Fruit fly (Drosophila melanogaster) whole organism, embryonic: ENCODE measurements around the gene obst-B.
A peak's percentile ranks its signal among the peaks of the same experiment; 100 is the strongest.

Source experiments
- ATbp ChIP-seq: fragments of 200-800 bp; sonication (Bioruptor generic); optimal IDR thresholded peaks from 2 replicates; lab custom pipeline; 2017; ENCODE audit warnings: missing biosample characterization, mild to moderate bottlenecking, missing genetic modification characterization, missing genetic modification reagents
- C15 ChIP-seq: fragments of 200-800 bp; sonication (Bioruptor generic); IDR thresholded peaks from 3 replicates; pipeline ENCODE4 v1.3.6; 2022; ENCODE audit warnings: missing biosample characterization, missing genetic modification characterization
- CG10321 ChIP-seq: fragments of 200-800 bp; sonication (Bioruptor generic); IDR thresholded peaks from 2 replicates; pipeline ENCODE4 v1.3.6; 2022; ENCODE audit warnings: missing biosample characterization, missing genetic modification characterization
- CG10543 ChIP-seq: fragments of 200-800 bp; sonication (Bioruptor generic); optimal IDR thresholded peaks from 3 replicates; lab custom pipeline; 2017; ENCODE audit warnings: missing biosample characterization, mild to moderate bottlenecking, missing genetic modification characterization, moderate library complexity
- CG12219 ChIP-seq: fragments of 200-800 bp; sonication (Bioruptor generic); optimal IDR thresholded peaks from 3 replicates; lab custom pipeline; 2018; ENCODE audit warnings: missing biosample characterization, mild to moderate bottlenecking, missing genetic modification characterization
- CG13424 ChIP-seq: fragments of 200-800 bp; sonication (Bioruptor generic); optimal IDR thresholded peaks from 2 replicates; lab custom pipeline; 2019; ENCODE audit warnings: missing biosample characterization, mild to moderate bottlenecking, missing genetic modification characterization, moderate library complexity
- CG16779 ChIP-seq: fragments of 200-800 bp; sonication (Bioruptor generic); IDR thresholded peaks from 2 replicates; pipeline ENCODE4 v1.3.6; 2022; ENCODE audit warnings: missing biosample characterization, missing genetic modification characterization
- CG17186 ChIP-seq: fragments of 200-800 bp; sonication (Bioruptor generic); optimal IDR thresholded peaks from 3 replicates; lab custom pipeline; 2017; ENCODE audit warnings: missing biosample characterization, missing genetic modification reagents, missing genetic modification characterization
- CG18262 ChIP-seq: fragments of 200-800 bp; optimal IDR thresholded peaks from 3 replicates; lab custom pipeline; 2019; ENCODE audit warnings: missing biosample characterization, mild to moderate bottlenecking, missing genetic modification characterization, moderate library complexity
- CG2120 ChIP-seq: fragments of 200-800 bp; sonication (Bioruptor generic); optimal IDR thresholded peaks from 3 replicates; lab custom pipeline; 2016; ENCODE audit warnings: missing biosample characterization, missing genetic modification characterization
- CG2875 ChIP-seq: fragments of 200-800 bp; sonication (Bioruptor generic); optimal IDR thresholded peaks from 2 replicates; lab custom pipeline; 2017; ENCODE audit warnings: missing biosample characterization, mild to moderate bottlenecking, missing genetic modification characterization, missing genetic modification reagents
- CG4424 ChIP-seq: fragments of 200-800 bp; sonication (Bioruptor generic); optimal IDR thresholded peaks from 3 replicates; lab custom pipeline; 2016; ENCODE audit warnings: missing biosample characterization, missing genetic modification characterization
- CG7372 ChIP-seq: fragments of 200-800 bp; sonication (Bioruptor generic); IDR thresholded peaks from 2 replicates; pipeline ENCODE4 v1.3.6; 2022; ENCODE audit warnings: missing biosample characterization, missing genetic modification characterization
- CG7556 ChIP-seq: fragments of 200-800 bp; sonication (Bioruptor generic); optimal IDR thresholded peaks from 2 replicates; lab custom pipeline; 2017; ENCODE audit warnings: missing biosample characterization, mild to moderate bottlenecking, missing genetic modification characterization
- CG7745 ChIP-seq: fragments of 200-800 bp; sonication (Bioruptor generic); optimal IDR thresholded peaks from 2 replicates; lab custom pipeline; 2018; ENCODE audit warnings: missing biosample characterization, mild to moderate bottlenecking, missing genetic modification characterization, moderate library complexity
- CG7839 ChIP-seq: fragments of 200-800 bp; sonication (Bioruptor generic); optimal IDR thresholded peaks from 3 replicates; lab custom pipeline; 2018; ENCODE audit warnings: missing biosample characterization, mild to moderate bottlenecking, missing genetic modification characterization, moderate library complexity
- CG8281 ChIP-seq: fragments of 200-800 bp; sonication (Bioruptor generic); optimal IDR thresholded peaks from 2 replicates; lab custom pipeline; 2018; ENCODE audit warnings: missing biosample characterization, mild to moderate bottlenecking, missing genetic modification characterization, moderate library complexity
- CG8290 ChIP-seq, 3 experiments: fragments of 200-800 bp; sonication (Bioruptor generic); optimal IDR thresholded peaks; 2 replicates each; lab custom pipeline; 2016 to 2019; ENCODE audit warnings: missing biosample characterization in 3 of 3, missing genetic modification characterization in 3 of 3, mild to moderate bottlenecking in 2 of 3, moderate library complexity in 1 of 3
- CG8924 ChIP-seq: fragments of 200-800 bp; optimal IDR thresholded peaks from 3 replicates; lab custom pipeline; 2019; ENCODE audit warnings: missing biosample characterization, mild to moderate bottlenecking, missing genetic modification characterization, moderate library complexity
- ERR ChIP-seq: fragments of 200-800 bp; sonication (Bioruptor generic); optimal IDR thresholded peaks from 2 replicates; lab custom pipeline; 2016; ENCODE audit warnings: missing biosample characterization, missing genetic modification characterization
- Hmx ChIP-seq: fragments of 200-800 bp; sonication (Bioruptor generic); optimal IDR thresholded peaks from 2 replicates; lab custom pipeline; 2016; ENCODE audit warnings: missing biosample characterization, missing genetic modification characterization
- Hr78 ChIP-seq, 2 experiments: fragments of 200-800 bp in 1 of 2; fragments of >200 bp in 1 of 2; sonication (Bioruptor generic) in 1 of 2; optimal IDR thresholded peaks; 2 replicates each; lab custom pipeline; 2017 to 2019; ENCODE audit warnings: missing biosample characterization in 2 of 2, missing genetic modification characterization in 2 of 2, mild to moderate bottlenecking in 1 of 2, moderate library complexity in 1 of 2
- Lim3 ChIP-seq: fragments of 200-800 bp; sonication (Bioruptor generic); IDR thresholded peaks from 2 replicates; pipeline ENCODE4 v1.3.6; 2022; ENCODE audit warnings: missing biosample characterization, missing genetic modification characterization
- NC2β ChIP-seq: fragments of 200-800 bp; sonication (Bioruptor generic); optimal IDR thresholded peaks from 2 replicates; lab custom pipeline; 2016; ENCODE audit warnings: missing biosample characterization, missing genetic modification characterization
- Optix ChIP-seq: fragments of 200-800 bp; sonication (Bioruptor generic); IDR thresholded peaks from 3 replicates; pipeline ENCODE4 v1.3.6; 2022; ENCODE audit warnings: missing biosample characterization, missing genetic modification characterization
- Sry-β ChIP-seq: fragments of 200-800 bp; sonication (Bioruptor generic); optimal IDR thresholded peaks from 2 replicates; lab custom pipeline; 2018; ENCODE audit warnings: missing biosample characterization, mild to moderate bottlenecking, missing genetic modification characterization, moderate library complexity
- Ssrp ChIP-seq: fragments of 200-800 bp; sonication (Bioruptor generic); optimal IDR thresholded peaks from 2 replicates; lab custom pipeline; 2018; ENCODE audit warnings: missing biosample characterization, mild to moderate bottlenecking, missing genetic modification characterization, moderate library complexity
- YL-1 ChIP-seq: fragments of 200-800 bp; sonication (Bioruptor generic); optimal IDR thresholded peaks from 3 replicates; lab custom pipeline; 2017; ENCODE audit warnings: missing biosample characterization, mild to moderate bottlenecking, missing genetic modification characterization
- corto ChIP-seq: fragments of 200-800 bp; sonication (Bioruptor generic); optimal IDR thresholded peaks from 2 replicates; lab custom pipeline; 2016; ENCODE audit warnings: missing biosample characterization, mild to moderate bottlenecking, missing genetic modification characterization, moderate library complexity
- crp ChIP-seq, 2 experiments: fragments of 200-800 bp; sonication (Bioruptor generic); optimal IDR thresholded peaks; 2 replicates in 1 of 2; 3 replicates in 1 of 2; lab custom pipeline; 2017; ENCODE audit warnings: missing biosample characterization in 2 of 2, missing genetic modification characterization in 2 of 2, mild to moderate bottlenecking in 1 of 2, moderate library complexity in 1 of 2
- eve ChIP-seq, 2 experiments: fragments of >200 bp; optimal IDR thresholded peaks; 2 replicates each; lab custom pipeline; 2017; ENCODE audit warnings: missing biosample characterization in 2 of 2, missing genetic modification characterization in 2 of 2
- lmd ChIP-seq: fragments of 200-800 bp; sonication (Bioruptor generic); IDR thresholded peaks from 2 replicates; pipeline ENCODE4 v1.3.6; 2022; ENCODE audit warnings: missing biosample characterization, missing genetic modification characterization
- maf-S ChIP-seq: fragments of 200-800 bp; sonication (Bioruptor generic); optimal IDR thresholded peaks from 2 replicates; lab custom pipeline; 2016; ENCODE audit warnings: missing biosample characterization, missing genetic modification characterization
- mld ChIP-seq: fragments of 200-800 bp; sonication (Bioruptor generic); IDR thresholded peaks from 3 replicates; pipeline ENCODE4 v1.3.6; 2022; ENCODE audit warnings: missing biosample characterization, missing genetic modification characterization; ENCODE audit not compliant: partially characterized antibody
- nmo ChIP-seq: fragments of 200-800 bp; sonication (Bioruptor generic); optimal IDR thresholded peaks from 2 replicates; lab custom pipeline; 2018; ENCODE audit warnings: missing biosample characterization, mild to moderate bottlenecking, missing genetic modification characterization, moderate library complexity
- p53 ChIP-seq: fragments of 200-800 bp; sonication (Bioruptor generic); optimal IDR thresholded peaks from 2 replicates; lab custom pipeline; 2016; ENCODE audit warnings: missing biosample characterization, missing genetic modification characterization
- peb ChIP-seq: fragments of 200-800 bp; sonication (Bioruptor generic); IDR thresholded peaks from 2 replicates; pipeline ENCODE4 v1.3.6; 2022; ENCODE audit warnings: missing biosample characterization, missing genetic modification characterization
- pita ChIP-seq: fragments of 200-800 bp; sonication (Bioruptor generic); optimal IDR thresholded peaks from 2 replicates; lab custom pipeline; 2017; ENCODE audit warnings: missing biosample characterization, mild to moderate bottlenecking, missing genetic modification characterization
- pzg ChIP-seq: fragments of 200-800 bp; sonication (Bioruptor generic); optimal IDR thresholded peaks from 3 replicates; lab custom pipeline; 2018; ENCODE audit warnings: missing biosample characterization, mild to moderate bottlenecking, missing genetic modification characterization, moderate library complexity
- sens-2 ChIP-seq: fragments of 200-800 bp; sonication (Bioruptor generic); IDR thresholded peaks from 2 replicates; pipeline ENCODE4 v1.3.6; 2022; ENCODE audit warnings: missing biosample characterization, missing genetic modification characterization
- seq ChIP-seq: fragments of 200-800 bp; sonication (Bioruptor generic); IDR thresholded peaks from 2 replicates; pipeline ENCODE4 v1.3.6; 2022; ENCODE audit warnings: missing biosample characterization, missing genetic modification characterization
- sim ChIP-seq: fragments of 200-800 bp; sonication (Bioruptor generic); IDR thresholded peaks from 2 replicates; pipeline ENCODE4 v1.3.6; 2022; ENCODE audit warnings: missing biosample characterization, missing genetic modification characterization
- slou ChIP-seq: fragments of 200-800 bp; sonication (Bioruptor generic); optimal IDR thresholded peaks from 3 replicates; lab custom pipeline; 2016; ENCODE audit warnings: missing biosample characterization, missing genetic modification characterization
- slp2 ChIP-seq: fragments of 200-800 bp; sonication (Bioruptor generic); optimal IDR thresholded peaks from 2 replicates; lab custom pipeline; 2016; ENCODE audit warnings: missing biosample characterization, missing genetic modification characterization
- so ChIP-seq: fragments of 200-800 bp; sonication (Bioruptor generic); IDR thresholded peaks from 3 replicates; pipeline ENCODE4 v1.3.6; 2022; ENCODE audit warnings: missing biosample characterization, missing genetic modification characterization
- stc ChIP-seq: fragments of 200-800 bp; sonication (Bioruptor generic); IDR thresholded peaks from 2 replicates; pipeline ENCODE4 v1.3.6; 2022; ENCODE audit warnings: missing biosample characterization, missing genetic modification characterization
- stwl ChIP-seq: fragments of 200-800 bp; sonication (Bioruptor generic); optimal IDR thresholded peaks from 3 replicates; lab custom pipeline; 2018; ENCODE audit warnings: missing biosample characterization, mild to moderate bottlenecking, missing genetic modification characterization, moderate library complexity
- trh ChIP-seq: fragments of 200-800 bp; sonication (Bioruptor generic); optimal IDR thresholded peaks from 2 replicates; lab custom pipeline; 2016; ENCODE audit warnings: missing biosample characterization, missing genetic modification characterization
- unpg ChIP-seq: fragments of 200-800 bp; sonication (Bioruptor generic); optimal IDR thresholded peaks from 3 replicates; lab custom pipeline; 2018; ENCODE audit warnings: missing biosample characterization, mild to moderate bottlenecking, missing genetic modification characterization, moderate library complexity
- vnd ChIP-seq: fragments of 200-800 bp; sonication (Bioruptor generic); IDR thresholded peaks from 3 replicates; pipeline ENCODE4 v1.3.6; 2022; ENCODE audit warnings: missing biosample characterization, missing genetic modification characterization; ENCODE audit not compliant: partially characterized antibody

The obst-B gene

dm6 chr2L:10057236-10057635, 24.7 kb downstream of the obst-B start (continued):
- peak; percentile 76 for TF ChIP-seq sens-2 (GFP tag; lab: Robert Waterston, UW)
- TF ChIP-seq pita (GFP tag; lab: Kevin White, UChicago) = no peak
- peak; percentile 65 for TF ChIP-seq CG12219
- peak in 1 of 2 experiments; percentile 2 for TF ChIP-seq Hr78 (GFP tag; optimal IDR thresholded peaks at IDR 0.05; lab: Kevin White, UChicago)
- peak; percentile 81 for TF ChIP-seq CG7839 (tag; lab: Kevin White, UChicago)
- TF ChIP-seq slou = no peak
- TF ChIP-seq CG18262 (tag; lab: Kevin White, UChicago) = peak; percentile 87
- peak; percentile 67 for TF ChIP-seq ATbp (GFP tag; lab: Kevin White, UChicago)
- TF ChIP-seq NC2β (GFP tag; lab: Kevin White, UChicago) = peak; percentile 24
- peak; percentile 69 for TF ChIP-seq slp2
- peak; percentile 38; the same call in 1 of the 3 replicates for TF ChIP-seq C15 (GFP tag; lab: Robert Waterston, UW)
- TF ChIP-seq pzg (GFP tag; lab: Kevin White, UChicago) = no peak
- peak; percentile 75 for TF ChIP-seq unpg (GFP tag; lab: Kevin White, UChicago)
- peak; percentile 43 for TF ChIP-seq CG8281
- TF ChIP-seq Optix (GFP tag; lab: Robert Waterston, UW) = peak; percentile 86
- TF ChIP-seq stc (GFP tag; lab: Robert Waterston, UW) = peak; percentile 71
- TF ChIP-seq CG8924 (tag; lab: Kevin White, UChicago) = peak; percentile 35
- TF ChIP-seq CG7556 (GFP tag; lab: Kevin White, UChicago) = peak; percentile 32
- TF ChIP-seq stwl (tag; lab: Kevin White, UChicago) = peak; percentile 13
- TF ChIP-seq CG10543 (GFP tag; lab: Kevin White, UChicago) = no peak
- TF ChIP-seq crp (GFP tag; optimal IDR thresholded peaks at IDR 0.05; lab: Kevin White, UChicago) = peak in 1 of 2 experiments; percentile 43
- TF ChIP-seq CG7372 (GFP tag; lab: Robert Waterston, UW) = peak; percentile 51; the same call in 1 of the 2 replicates
- TF ChIP-seq CG8290 (GFP tag; optimal IDR thresholded peaks at IDR 0.05; lab: Kevin White, UChicago) = no peak
- peak in 1 of 2 experiments; percentile 77 for TF ChIP-seq CG8290 (tag; optimal IDR thresholded peaks at IDR 0.05; lab: Kevin White, UChicago)
- peak; percentile 10 for TF ChIP-seq trh (GFP tag; lab: Kevin White, UChicago)
- TF ChIP-seq maf-S (GFP tag; lab: Kevin White, UChicago) = peak; percentile 41
- peak; percentile 74 for TF ChIP-seq Ssrp (tag; lab: Kevin White, UChicago)
- TF ChIP-seq CG13424 = peak; percentile 53
- TF ChIP-seq CG4424 (GFP tag; lab: Kevin White, UChicago) = peak; percentile 85
- 0 out of 3 replicates have a peak, but pooled peaks have one; percentile 30 for TF ChIP-seq so (GFP tag; lab: Robert Waterston, UW)
- peak; percentile 86 for TF ChIP-seq nmo (GFP tag; lab: Kevin White, UChicago)
- TF ChIP-seq lmd (GFP tag; lab: Robert Waterston, UW) = peak; percentile 83
- TF ChIP-seq Lim3 (GFP tag; lab: Robert Waterston, UW) = no peak
- no peak for TF ChIP-seq CG17186 (GFP tag; lab: Kevin White, UChicago)
- 0 out of 2 replicates have a peak, but pooled peaks have one; percentile 34 for TF ChIP-seq CG10321 (GFP tag; lab: Robert Waterston, UW)
- no peak for TF ChIP-seq eve (GFP tag; optimal IDR thresholded peaks at IDR 0.05; lab: Kevin White, UChicago)
- TF ChIP-seq CG2120 (GFP tag; lab: Kevin White, UChicago) = peak; percentile 46
- TF ChIP-seq CG2875 = peak; percentile 45
- TF ChIP-seq vnd (GFP tag; lab: Robert Waterston, UW) = no peak
- TF ChIP-seq corto (GFP tag; lab: Kevin White, UChicago) = peak; percentile 77
- no peak for TF ChIP-seq CG7745 (tag; lab: Kevin White, UChicago)
- TF ChIP-seq Sry-β (GFP tag; lab: Kevin White, UChicago) = no peak
- TF ChIP-seq peb (GFP tag; lab: Robert Waterston, UW) = peak; percentile 78
- TF ChIP-seq Hmx = no peak
- 0 out of 2 replicates have a peak, but pooled peaks have one; percentile 27 for TF ChIP-seq seq (GFP tag; lab: Robert Waterston, UW)
- TF ChIP-seq ERR (GFP tag; lab: Kevin White, UChicago) = peak; percentile 21
- no peak for TF ChIP-seq p53 (GFP tag; lab: Kevin White, UChicago)
- TF ChIP-seq YL-1 (GFP tag; lab: Kevin White, UChicago) = peak; percentile 28
- no peak for TF ChIP-seq CG16779
- peak; percentile 75 for TF ChIP-seq sim
- no peak for TF ChIP-seq mld
